Fruit fly (Drosophila melanogaster) whole organism, embryonic: ENCODE measurements around the gene asun.

ENCODE experiments used
- Abd-B ChIP-seq: fragments of 200-800 bp; sonication (Bioruptor generic); optimal IDR thresholded peaks from 2 replicates; lab custom pipeline; 2018; ENCODE audit warnings: missing biosample characterization, mild to moderate bottlenecking, missing genetic modification characterization, moderate library complexity
- Asciz ChIP-seq: fragments of 200-800 bp; sonication (Bioruptor generic); optimal IDR thresholded peaks from 2 replicates; lab custom pipeline; 2017; ENCODE audit warnings: missing biosample characterization, mild to moderate bottlenecking, missing genetic modification characterization, missing genetic modification reagents
- CG10462 ChIP-seq: fragments of 200-800 bp; sonication (Bioruptor generic); optimal IDR thresholded peaks from 2 replicates; lab custom pipeline; 2016; ENCODE audit warnings: missing biosample characterization, missing genetic modification characterization
- CG11398 ChIP-seq: fragments of 200-800 bp; sonication (Bioruptor generic); optimal IDR thresholded peaks from 2 replicates; lab custom pipeline; 2016; ENCODE audit warnings: missing biosample characterization, missing genetic modification characterization
- CG11504 ChIP-seq: fragments of 200-800 bp; sonication (Bioruptor generic); optimal IDR thresholded peaks from 3 replicates; lab custom pipeline; 2019; ENCODE audit warnings: missing biosample characterization, mild to moderate bottlenecking, missing genetic modification characterization, moderate library complexity
- CG12071 ChIP-seq: fragments of 200-800 bp; sonication (Bioruptor generic); optimal IDR thresholded peaks from 3 replicates; lab custom pipeline; 2018; ENCODE audit warnings: missing biosample characterization, mild to moderate bottlenecking, missing genetic modification characterization
- CG12659 ChIP-seq: fragments of 200-800 bp; sonication (Bioruptor generic); optimal IDR thresholded peaks from 3 replicates; lab custom pipeline; 2017; ENCODE audit warnings: mild to moderate bottlenecking, missing biosample characterization, missing genetic modification reagents, missing genetic modification characterization
- CG15011 ChIP-seq: fragments of 200-800 bp; sonication (Bioruptor generic); optimal IDR thresholded peaks from 3 replicates; lab custom pipeline; 2018; ENCODE audit warnings: missing biosample characterization, mild to moderate bottlenecking, missing genetic modification characterization
- CG1529 ChIP-seq: fragments of 200-800 bp; sonication (Bioruptor generic); optimal IDR thresholded peaks from 3 replicates; lab custom pipeline; 2018; ENCODE audit warnings: missing biosample characterization, missing genetic modification characterization
- CG15601 ChIP-seq: fragments of 200-800 bp; sonication (Bioruptor generic); optimal IDR thresholded peaks from 3 replicates; lab custom pipeline; 2019; ENCODE audit warnings: missing biosample characterization, mild to moderate bottlenecking, missing genetic modification characterization, moderate library complexity
- CG16815 ChIP-seq: fragments of 200-800 bp; sonication (Bioruptor generic); optimal IDR thresholded peaks from 3 replicates; lab custom pipeline; 2017; ENCODE audit warnings: missing biosample characterization, mild to moderate bottlenecking, missing genetic modification characterization
- CG17359 ChIP-seq: fragments of 200-800 bp; sonication (Bioruptor generic); optimal IDR thresholded peaks from 3 replicates; lab custom pipeline; 2018; ENCODE audit warnings: missing biosample characterization, mild to moderate bottlenecking, missing genetic modification characterization, moderate library complexity
- CG17568 ChIP-seq: fragments of 200-800 bp; sonication (Bioruptor generic); optimal IDR thresholded peaks from 2 replicates; lab custom pipeline; 2018; ENCODE audit warnings: missing biosample characterization, mild to moderate bottlenecking, missing genetic modification characterization, moderate library complexity
- CG18599 ChIP-seq: fragments of 200-800 bp; sonication (Bioruptor generic); optimal IDR thresholded peaks from 3 replicates; lab custom pipeline; 2017; ENCODE audit warnings: missing biosample characterization, missing genetic modification characterization, mild to moderate bottlenecking, moderate library complexity, missing genetic modification reagents
- CG2875 ChIP-seq: fragments of 200-800 bp; sonication (Bioruptor generic); optimal IDR thresholded peaks from 2 replicates; lab custom pipeline; 2017; ENCODE audit warnings: missing biosample characterization, mild to moderate bottlenecking, missing genetic modification characterization, missing genetic modification reagents
- CG31365 ChIP-seq: fragments of 200-800 bp; sonication (Bioruptor generic); optimal IDR thresholded peaks from 2 replicates; lab custom pipeline; 2018; ENCODE audit warnings: missing biosample characterization, mild to moderate bottlenecking, missing genetic modification characterization
- CG3281 ChIP-seq: fragments of 200-800 bp; sonication (Bioruptor generic); optimal IDR thresholded peaks from 3 replicates; lab custom pipeline; 2017; ENCODE audit warnings: missing biosample characterization, mild to moderate bottlenecking, missing genetic modification characterization
- CG33213 ChIP-seq: fragments of 200-800 bp; sonication (Bioruptor generic); optimal IDR thresholded peaks from 3 replicates; lab custom pipeline; 2016; ENCODE audit warnings: missing biosample characterization, missing genetic modification characterization
- CG3726 ChIP-seq: fragments of 200-800 bp; sonication (Bioruptor generic); IDR thresholded peaks from 3 replicates; pipeline ENCODE4, ENCODE4 v1.3.6; 2022; ENCODE audit warnings: missing biosample characterization, missing genetic modification characterization
- CG6813 ChIP-seq: fragments of 200-800 bp; sonication (Bioruptor generic); optimal IDR thresholded peaks from 2 replicates; lab custom pipeline; 2017; ENCODE audit warnings: missing biosample characterization, missing genetic modification characterization, mild to moderate bottlenecking, moderate library complexity, missing genetic modification reagents
- CG7928 ChIP-seq: fragments of 200-800 bp; sonication (Bioruptor generic); optimal IDR thresholded peaks from 2 replicates; lab custom pipeline; 2017; ENCODE audit warnings: missing biosample characterization, mild to moderate bottlenecking, missing genetic modification characterization
- CG8281 ChIP-seq: fragments of 200-800 bp; sonication (Bioruptor generic); optimal IDR thresholded peaks from 2 replicates; lab custom pipeline; 2018; ENCODE audit warnings: missing biosample characterization, mild to moderate bottlenecking, missing genetic modification characterization, moderate library complexity
- CG9817 ChIP-seq: fragments of 200-800 bp; sonication (Bioruptor generic); optimal IDR thresholded peaks from 2 replicates; lab custom pipeline; 2018; ENCODE audit warnings: missing biosample characterization, mild to moderate bottlenecking, missing genetic modification characterization, moderate library complexity
- Ets97D ChIP-seq: fragments of 200-800 bp; sonication (Bioruptor generic); optimal IDR thresholded peaks from 3 replicates; lab custom pipeline; 2016; ENCODE audit warnings: missing biosample characterization, missing genetic modification characterization
- Fer3 ChIP-seq: fragments of 200-800 bp; sonication (Bioruptor generic); optimal IDR thresholded peaks from 2 replicates; lab custom pipeline; 2018; ENCODE audit warnings: missing biosample characterization, mild to moderate bottlenecking, missing genetic modification characterization, moderate library complexity
- H15 ChIP-seq: fragments of 200-800 bp; sonication (Bioruptor generic); IDR thresholded peaks from 3 replicates; pipeline ENCODE4 v1.3.6; 2022; ENCODE audit warnings: missing biosample characterization, missing genetic modification characterization
- Med ChIP-seq: fragments of 200-800 bp; sonication (Bioruptor generic); peaks from one replicate; lab custom pipeline; 2016; ENCODE audit warnings: missing biosample characterization, missing genetic modification characterization, mild to moderate bottlenecking, inconsistent platforms, moderate library complexity
- Meics ChIP-seq: fragments of 200-800 bp; sonication (Bioruptor generic); optimal IDR thresholded peaks from 2 replicates; lab custom pipeline; 2017; ENCODE audit warnings: missing biosample characterization, mild to moderate bottlenecking, missing genetic modification characterization
- Nf-YB ChIP-seq: fragments of 200-800 bp; sonication (Bioruptor generic); optimal IDR thresholded peaks from 3 replicates; lab custom pipeline; 2019; ENCODE audit warnings: missing biosample characterization, mild to moderate bottlenecking, missing genetic modification characterization, moderate library complexity
- Xbp1 ChIP-seq: fragments of 200-800 bp; sonication (Bioruptor generic); optimal IDR thresholded peaks from 3 replicates; lab custom pipeline; 2016; ENCODE audit warnings: missing biosample characterization, mild to moderate bottlenecking, missing genetic modification characterization
- bab2 ChIP-seq: fragments of 200-800 bp; sonication (Bioruptor generic); optimal IDR thresholded peaks from 2 replicates; lab custom pipeline; 2016; ENCODE audit warnings: missing biosample characterization, missing genetic modification characterization
- disco-r ChIP-seq: fragments of 200-800 bp; sonication (Bioruptor generic); optimal IDR thresholded peaks from 2 replicates; lab custom pipeline; 2016; ENCODE audit warnings: missing biosample characterization, missing genetic modification characterization
- dm ChIP-seq: fragments of 200-800 bp; sonication (Bioruptor generic); optimal IDR thresholded peaks from 3 replicates; lab custom pipeline; 2016; ENCODE audit warnings: missing biosample characterization, missing genetic modification characterization
- dpn ChIP-seq, 2 experiments: fragments of 200-800 bp; sonication (Bioruptor generic); optimal IDR thresholded peaks; 3 replicates each; lab custom pipeline; 2016; ENCODE audit warnings: missing biosample characterization in 2 of 2, missing genetic modification characterization in 2 of 2
- gcm2 ChIP-seq: fragments of 200-800 bp; sonication (Bioruptor generic); optimal IDR thresholded peaks from 2 replicates; lab custom pipeline; 2016; ENCODE audit warnings: missing biosample characterization, missing genetic modification characterization
- grau ChIP-seq: fragments of 200-800 bp; optimal IDR thresholded peaks from 3 replicates; lab custom pipeline; 2019; ENCODE audit warnings: missing biosample characterization, mild to moderate bottlenecking, missing genetic modification characterization, moderate library complexity
- grn ChIP-seq: fragments of 200-800 bp; sonication (Bioruptor generic); optimal IDR thresholded peaks from 3 replicates; lab custom pipeline; 2017; ENCODE audit warnings: missing biosample characterization, missing genetic modification characterization
- kay ChIP-seq: fragments of 200-800 bp; sonication (Bioruptor generic); optimal IDR thresholded peaks from 2 replicates; lab custom pipeline; 2016; ENCODE audit warnings: missing biosample characterization, missing genetic modification characterization
- lola ChIP-seq, 3 experiments: fragments of >200 bp in 2 of 3; fragments of 200-800 bp in 1 of 3; sonication (Bioruptor generic) in 1 of 3; optimal IDR thresholded peaks; 2 replicates each; lab custom pipeline; 2017 to 2019; ENCODE audit warnings: missing biosample characterization in 3 of 3, missing genetic modification characterization in 3 of 3, mild to moderate bottlenecking in 1 of 3, moderate library complexity in 1 of 3
- onecut ChIP-seq: fragments of 200-800 bp; sonication (Bioruptor generic); IDR thresholded peaks from 2 replicates; pipeline ENCODE4 v1.3.6; 2022; ENCODE audit warnings: missing biosample characterization, missing genetic modification characterization
- psq ChIP-seq: fragments of 200-800 bp; sonication (Bioruptor generic); optimal IDR thresholded peaks from 2 replicates; lab custom pipeline; 2017; ENCODE audit warnings: missing biosample characterization, missing genetic modification characterization
- sim ChIP-seq: fragments of 200-800 bp; sonication (Bioruptor generic); IDR thresholded peaks from 2 replicates; pipeline ENCODE4 v1.3.6; 2022; ENCODE audit warnings: missing biosample characterization, missing genetic modification characterization
- sqz ChIP-seq: fragments of 200-800 bp; sonication (Bioruptor generic); optimal IDR thresholded peaks from 3 replicates; lab custom pipeline; 2018; ENCODE audit warnings: missing biosample characterization, mild to moderate bottlenecking, missing genetic modification characterization
- tin ChIP-seq: fragments of 200-800 bp; sonication (Bioruptor generic); optimal IDR thresholded peaks from 3 replicates; lab custom pipeline; 2016; ENCODE audit warnings: missing biosample characterization, missing genetic modification characterization
- tx ChIP-seq: fragments of 200-800 bp; sonication (Bioruptor generic); optimal IDR thresholded peaks from 2 replicates; lab custom pipeline; 2016; ENCODE audit warnings: missing biosample characterization, missing genetic modification characterization
- unpg ChIP-seq: fragments of 200-800 bp; sonication (Bioruptor generic); optimal IDR thresholded peaks from 3 replicates; lab custom pipeline; 2018; ENCODE audit warnings: missing biosample characterization, mild to moderate bottlenecking, missing genetic modification characterization, moderate library complexity
- zen ChIP-seq: fragments of 200-800 bp; sonication (Bioruptor generic); optimal IDR thresholded peaks from 3 replicates; lab custom pipeline; 2018; ENCODE audit warnings: missing biosample characterization, mild to moderate bottlenecking, missing genetic modification characterization, moderate library complexity

The asun gene

DNA sequence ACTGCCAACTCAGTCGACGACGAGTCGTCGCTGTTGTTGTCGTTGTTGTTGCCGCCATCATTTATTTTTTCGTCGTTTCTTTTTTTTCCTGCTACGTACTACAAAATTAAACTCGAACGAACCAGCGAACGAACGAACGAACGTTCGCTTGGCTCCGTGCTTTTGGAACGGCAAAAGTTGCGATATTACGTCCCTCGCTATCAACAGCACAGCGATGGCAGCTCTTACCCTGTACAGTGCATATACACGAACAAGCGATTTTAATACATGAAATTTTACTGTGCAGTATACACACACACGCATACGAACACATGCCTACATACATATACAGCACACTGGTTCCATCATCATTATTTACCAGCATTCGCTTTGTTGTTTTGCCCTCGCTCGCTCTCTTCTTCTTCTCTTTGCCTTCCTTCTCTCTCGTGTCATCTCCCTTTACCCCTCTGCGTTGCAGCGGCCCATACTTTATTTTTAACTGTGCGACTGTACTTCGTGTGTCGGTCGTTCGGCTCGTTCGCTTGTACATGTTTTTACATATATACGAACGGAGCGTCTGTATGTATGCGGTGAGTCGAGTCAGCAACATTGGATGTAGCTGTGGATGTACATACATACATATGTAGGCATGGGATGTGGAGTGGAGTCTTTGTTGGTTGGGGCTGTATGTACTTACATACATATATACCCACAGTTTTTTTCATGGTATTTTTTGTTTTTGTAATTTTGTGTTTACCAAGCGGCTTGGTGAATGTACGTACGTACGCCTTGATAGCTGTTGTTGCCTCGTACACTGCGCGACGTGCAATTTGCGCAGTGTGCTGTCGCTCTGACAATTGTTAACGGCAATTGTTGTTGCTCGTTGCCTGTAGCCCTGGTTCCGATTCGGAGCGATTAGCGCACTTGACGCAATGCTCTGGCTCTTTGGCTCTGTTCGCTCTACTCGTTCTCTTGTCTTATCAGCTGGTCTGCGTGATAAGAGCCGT lies 13.9 kb upstream of the asun start (continued):
- TF ChIP-seq dm (GFP tag; lab: Kevin White, UChicago) (peak; percentile 48), Xbp1 (GFP tag; lab: Kevin White, UChicago) (peak; percentile 52), H15 (no peak), CG33213 (GFP tag; lab: Kevin White, UChicago) (peak; percentile 17), onecut (GFP tag; lab: Robert Waterston, UW) (peak; percentile 31), CG7928 (GFP tag; lab: Kevin White, UChicago) (peak; percentile 92), CG15601 (tag; lab: Kevin White, UChicago) (peak; percentile 25), CG12659 (GFP tag; lab: Kevin White, UChicago) (peak; percentile 81), CG11398 (GFP tag; lab: Kevin White, UChicago) (peak; percentile 7), CG3726 (no peak), zen (peak; percentile 49), CG15011 (GFP tag; lab: Kevin White, UChicago) (no peak), Nf-YB (GFP tag; lab: Kevin White, UChicago) (peak; percentile 50), dpn (GFP tag; optimal IDR thresholded peaks at IDR 0.05; lab: Kevin White, UChicago) (peak in 1 of 2 experiments; percentile 23), grau (tag; lab: Kevin White, UChicago) (peak; percentile 71), CG16815 (GFP tag; lab: Kevin White, UChicago) (no peak), Asciz (GFP tag; lab: Kevin White, UChicago) (peak; percentile 20), grn (peak; percentile 88), CG8281 (no peak), kay (GFP tag; lab: Kevin White, UChicago) (peak; percentile 62), Meics (GFP tag; lab: Kevin White, UChicago) (peak; percentile 50), Ets97D (GFP tag; lab: Kevin White, UChicago) (peak; percentile 15), CG17568 (peak; percentile 37), Fer3 (tag; lab: Kevin White, UChicago) (peak; percentile 37), CG9817 (peak; percentile 39), CG12071 (GFP tag; lab: Kevin White, UChicago) (peak; percentile 41), CG10462 (GFP tag; lab: Kevin White, UChicago) (peak; percentile 36), CG31365 (tag; lab: Kevin White, UChicago) (peak; percentile 6), CG2875 (GFP tag; lab: Kevin White, UChicago) (no peak), CG11504 (tag; lab: Kevin White, UChicago) (peak; percentile 88), gcm2 (GFP tag; lab: Kevin White, UChicago) (peak; percentile 27), lola (GFP tag; optimal IDR thresholded peaks at IDR 0.05; lab: Kevin White, UChicago) (no peak), tin (GFP tag; lab: Kevin White, UChicago) (peak; percentile 21), tx (GFP tag; lab: Kevin White, UChicago) (peak; percentile 9), CG18599 (GFP tag; lab: Kevin White, UChicago) (peak; percentile 69), psq (GFP tag; lab: Kevin White, UChicago) (peak; percentile 81), Abd-B (GFP tag; lab: Kevin White, UChicago) (peak; percentile 22), sqz (GFP tag; lab: Kevin White, UChicago) (peak; percentile 96), bab2 (peak; percentile 40), CG17359 (tag; lab: Kevin White, UChicago) (peak; percentile 26), sim (no peak), unpg (GFP tag; lab: Kevin White, UChicago) (no peak), disco-r (GFP tag; lab: Kevin White, UChicago) (no peak), CG6813 (GFP tag; lab: Kevin White, UChicago) (peak; percentile 54), Med (GFP tag; lab: Kevin White, UChicago) (peak; percentile 94), CG3281 (GFP tag; lab: Kevin White, UChicago) (no peak), CG1529 (no peak)
